Fruit fly (Drosophila melanogaster) whole organism, embryonic: ENCODE data around the gene CG11068.

Source experiments
- Bteb2 ChIP-seq: fragments of 200-800 bp; sonication (Bioruptor generic); optimal IDR thresholded peaks from 2 replicates; lab custom pipeline; 2016; ENCODE audit warnings: missing biosample characterization, missing genetic modification characterization
- CG1647 ChIP-seq: fragments of 200-800 bp; sonication (Bioruptor generic); optimal IDR thresholded peaks from 3 replicates; lab custom pipeline; 2016; ENCODE audit warnings: missing biosample characterization, missing genetic modification characterization
- CG1832 ChIP-seq: fragments of 200-800 bp; sonication (Bioruptor generic); optimal IDR thresholded peaks from 2 replicates; lab custom pipeline; 2017; ENCODE audit warnings: missing biosample characterization, mild to moderate bottlenecking, missing genetic modification characterization, inconsistent platforms
- CG18764 ChIP-seq: fragments of 200-800 bp; sonication (Bioruptor generic); optimal IDR thresholded peaks from 3 replicates; lab custom pipeline; 2016; ENCODE audit warnings: missing biosample characterization, missing genetic modification characterization
- CG31224 ChIP-seq: fragments of 200-800 bp; sonication (Bioruptor generic); IDR thresholded peaks from 2 replicates; pipeline ENCODE4 v1.3.6; 2022; ENCODE audit warnings: missing biosample characterization, missing genetic modification characterization
- CG32772 ChIP-seq: fragments of 200-800 bp; sonication (Bioruptor generic); IDR thresholded peaks from 2 replicates; pipeline ENCODE4 v1.3.6; 2022; ENCODE audit warnings: missing biosample characterization, missing genetic modification characterization
- CG4328 ChIP-seq: fragments of 200-800 bp; sonication (Bioruptor generic); optimal IDR thresholded peaks from 3 replicates; lab custom pipeline; 2017; ENCODE audit warnings: missing biosample characterization, missing genetic modification reagents, missing genetic modification characterization
- CG43689 ChIP-seq: fragments of 200-800 bp; sonication (Bioruptor generic); IDR thresholded peaks from 2 replicates; pipeline ENCODE4 v1.3.6; 2022; ENCODE audit warnings: missing biosample characterization, missing genetic modification characterization
- CG4424 ChIP-seq: fragments of 200-800 bp; sonication (Bioruptor generic); optimal IDR thresholded peaks from 3 replicates; lab custom pipeline; 2016; ENCODE audit warnings: missing biosample characterization, missing genetic modification characterization
- CG6791 ChIP-seq: fragments of 200-800 bp; sonication (Bioruptor generic); IDR thresholded peaks from 3 replicates; pipeline ENCODE4 v1.3.6; 2022; ENCODE audit warnings: missing biosample characterization, missing genetic modification characterization; ENCODE audit not compliant: partially characterized antibody
- CG8478 ChIP-seq: fragments of >200 bp; optimal IDR thresholded peaks from 2 replicates; lab custom pipeline; 2018
- CG8924 ChIP-seq: fragments of 200-800 bp; optimal IDR thresholded peaks from 3 replicates; lab custom pipeline; 2019; ENCODE audit warnings: missing biosample characterization, mild to moderate bottlenecking, missing genetic modification characterization, moderate library complexity
- CoRest ChIP-seq: fragments of 200-800 bp; sonication (Bioruptor generic); optimal IDR thresholded peaks from 3 replicates; lab custom pipeline; 2018; ENCODE audit warnings: missing biosample characterization, mild to moderate bottlenecking, missing genetic modification characterization, moderate library complexity
- Deaf1 ChIP-seq: fragments of 200-800 bp; optimal IDR thresholded peaks from 3 replicates; lab custom pipeline; 2019; ENCODE audit warnings: missing biosample characterization, mild to moderate bottlenecking, missing genetic modification characterization, moderate library complexity
- Dfd ChIP-seq, 2 experiments: fragments of >200 bp; optimal IDR thresholded peaks; 2 replicates each; lab custom pipeline; 2017; ENCODE audit warnings: missing biosample characterization in 2 of 2, missing genetic modification characterization in 2 of 2
- Eip74EF ChIP-seq, 2 experiments: fragments of 200-800 bp in 1 of 2; fragments of >200 bp in 1 of 2; sonication (Bioruptor generic) in 1 of 2; optimal IDR thresholded peaks; 2 replicates each; lab custom pipeline; 2017 to 2019; ENCODE audit warnings: missing biosample characterization in 2 of 2, missing genetic modification characterization in 2 of 2, mild to moderate bottlenecking in 1 of 2, moderate library complexity in 1 of 2
- Hand ChIP-seq: fragments of 200-800 bp; sonication (Bioruptor generic); optimal IDR thresholded peaks from 2 replicates; lab custom pipeline; 2017; ENCODE audit warnings: mild to moderate bottlenecking, missing biosample characterization, missing genetic modification reagents, missing genetic modification characterization
- HmgD ChIP-seq: fragments of 200-800 bp; sonication (Bioruptor generic); optimal IDR thresholded peaks from 3 replicates; lab custom pipeline; 2016; ENCODE audit warnings: missing biosample characterization, missing genetic modification characterization
- Hmr ChIP-seq: fragments of 200-800 bp; sonication (Bioruptor generic); optimal IDR thresholded peaks from 3 replicates; lab custom pipeline; 2017; ENCODE audit warnings: mild to moderate bottlenecking, missing biosample characterization, missing genetic modification reagents, missing genetic modification characterization
- Jarid2 ChIP-seq: fragments of 200-800 bp; sonication (Bioruptor generic); optimal IDR thresholded peaks from 3 replicates; lab custom pipeline; 2017; ENCODE audit warnings: mild to moderate bottlenecking, missing biosample characterization, missing genetic modification reagents, missing genetic modification characterization
- NC2α ChIP-seq: fragments of 200-800 bp; sonication (Bioruptor generic); optimal IDR thresholded peaks from 2 replicates; lab custom pipeline; 2016; ENCODE audit warnings: missing biosample characterization, missing genetic modification characterization
- Rx ChIP-seq: fragments of 200-800 bp; sonication (Bioruptor generic); IDR thresholded peaks from 2 replicates; pipeline ENCODE4 v1.3.6; 2022; ENCODE audit warnings: missing biosample characterization, missing genetic modification characterization
- Sin3A ChIP-seq: fragments of >200 bp; optimal IDR thresholded peaks from 2 replicates; lab custom pipeline; 2018
- Trl ChIP-seq, 3 experiments: fragments of >200 bp in 2 of 3; fragments of 200-800 bp in 1 of 3; sonication (Bioruptor generic) in 1 of 3; optimal IDR thresholded peaks; 2 replicates in 1 of 3; 3 replicates in 2 of 3; lab custom pipeline; 2016 to 2017; ENCODE audit warnings: missing biosample characterization in 1 of 3, missing genetic modification characterization in 1 of 3
- YL-1 ChIP-seq: fragments of 200-800 bp; sonication (Bioruptor generic); optimal IDR thresholded peaks from 3 replicates; lab custom pipeline; 2017; ENCODE audit warnings: missing biosample characterization, mild to moderate bottlenecking, missing genetic modification characterization
- bsh ChIP-seq, 2 experiments: fragments of 200-800 bp; sonication (Bioruptor generic); optimal IDR thresholded peaks; 2 replicates each; lab custom pipeline; 2017 to 2018; ENCODE audit warnings: mild to moderate bottlenecking in 2 of 2, missing biosample characterization in 2 of 2, missing genetic modification characterization in 2 of 2, moderate library complexity in 1 of 2
- cad ChIP-seq: fragments of >200 bp; optimal IDR thresholded peaks from 2 replicates; lab custom pipeline; 2017; ENCODE audit warnings: missing biosample characterization, missing genetic modification characterization
- cato ChIP-seq: fragments of 200-800 bp; sonication (Bioruptor generic); optimal IDR thresholded peaks from 2 replicates; lab custom pipeline; 2016; ENCODE audit warnings: missing biosample characterization, missing genetic modification characterization, borderline replicate concordance
- cg ChIP-seq: fragments of 200-800 bp; sonication (Bioruptor generic); optimal IDR thresholded peaks from 3 replicates; lab custom pipeline; 2019; ENCODE audit warnings: missing biosample characterization, mild to moderate bottlenecking, missing genetic modification characterization, moderate library complexity
- crp ChIP-seq, 2 experiments: fragments of 200-800 bp; sonication (Bioruptor generic); optimal IDR thresholded peaks; 2 replicates in 1 of 2; 3 replicates in 1 of 2; lab custom pipeline; 2017; ENCODE audit warnings: missing biosample characterization in 2 of 2, missing genetic modification characterization in 2 of 2, mild to moderate bottlenecking in 1 of 2, moderate library complexity in 1 of 2
- danr ChIP-seq: fragments of 200-800 bp; sonication (Bioruptor generic); IDR thresholded peaks from 2 replicates; pipeline ENCODE4 v1.3.6; 2022; ENCODE audit warnings: missing biosample characterization, missing genetic modification characterization
- ems ChIP-seq: fragments of 200-800 bp; sonication (Bioruptor generic); optimal IDR thresholded peaks from 3 replicates; lab custom pipeline; 2016; ENCODE audit warnings: missing biosample characterization, missing genetic modification characterization
- esg ChIP-seq: fragments of 200-800 bp; sonication (Bioruptor generic); conservative IDR thresholded peaks from 2 replicates; pipeline ENCODE4 v1.3.6; 2022; ENCODE audit warnings: missing biosample characterization, missing genetic modification characterization
- hbn ChIP-seq: fragments of 200-800 bp; sonication (Bioruptor generic); IDR thresholded peaks from 2 replicates; pipeline ENCODE4 v1.3.6; 2022; ENCODE audit warnings: missing biosample characterization, missing genetic modification characterization; ENCODE audit not compliant: partially characterized antibody
- kah ChIP-seq: fragments of 200-800 bp; sonication (Bioruptor generic); optimal IDR thresholded peaks from 2 replicates; lab custom pipeline; 2018; ENCODE audit warnings: missing biosample characterization, mild to moderate bottlenecking, missing genetic modification characterization
- knrl ChIP-seq: fragments of 200-800 bp; sonication (Bioruptor generic); IDR thresholded peaks from 3 replicates; pipeline ENCODE4 v1.3.6; 2022; ENCODE audit warnings: missing biosample characterization, missing genetic modification characterization; ENCODE audit not compliant: partially characterized antibody
- lbe ChIP-seq: fragments of 200-800 bp; sonication (Bioruptor generic); optimal IDR thresholded peaks from 2 replicates; lab custom pipeline; 2016; ENCODE audit warnings: missing biosample characterization, mild to moderate bottlenecking, missing genetic modification characterization
- maf-S ChIP-seq: fragments of 200-800 bp; sonication (Bioruptor generic); optimal IDR thresholded peaks from 2 replicates; lab custom pipeline; 2016; ENCODE audit warnings: missing biosample characterization, missing genetic modification characterization
- nerfin-2 ChIP-seq: fragments of 200-800 bp; sonication (Bioruptor generic); IDR thresholded peaks from 2 replicates; pipeline ENCODE4 v1.3.6; 2022; ENCODE audit warnings: missing biosample characterization, missing genetic modification characterization; ENCODE audit not compliant: partially characterized antibody
- nmo ChIP-seq: fragments of 200-800 bp; sonication (Bioruptor generic); optimal IDR thresholded peaks from 2 replicates; lab custom pipeline; 2018; ENCODE audit warnings: missing biosample characterization, mild to moderate bottlenecking, missing genetic modification characterization, moderate library complexity
- prd ChIP-seq, 3 experiments: fragments of >200 bp in 2 of 3; fragments of 200-800 bp in 1 of 3; sonication (Bioruptor generic) in 1 of 3; optimal IDR thresholded peaks in 2 of 3; IDR thresholded peaks in 1 of 3; 2 replicates in 2 of 3; 3 replicates in 1 of 3; pipeline versions ENCODE4 v1.3.6 to Lab custom; 2017 to 2022; ENCODE audit warnings: missing biosample characterization in 1 of 3, missing genetic modification characterization in 1 of 3
- psq ChIP-seq: fragments of 200-800 bp; sonication (Bioruptor generic); optimal IDR thresholded peaks from 2 replicates; lab custom pipeline; 2017; ENCODE audit warnings: missing biosample characterization, missing genetic modification characterization
- tap ChIP-seq: fragments of 200-800 bp; optimal IDR thresholded peaks from 3 replicates; lab custom pipeline; 2019; ENCODE audit warnings: missing biosample characterization, mild to moderate bottlenecking, missing genetic modification characterization, moderate library complexity
- trh ChIP-seq: fragments of 200-800 bp; sonication (Bioruptor generic); optimal IDR thresholded peaks from 2 replicates; lab custom pipeline; 2016; ENCODE audit warnings: missing biosample characterization, missing genetic modification characterization
- z ChIP-seq: fragments of 200-800 bp; sonication (Bioruptor generic); IDR thresholded peaks from 3 replicates; pipeline ENCODE4 v1.3.6; 2022; ENCODE audit warnings: missing biosample characterization, missing genetic modification characterization
- zen ChIP-seq: fragments of 200-800 bp; sonication (Bioruptor generic); optimal IDR thresholded peaks from 3 replicates; lab custom pipeline; 2018; ENCODE audit warnings: missing biosample characterization, mild to moderate bottlenecking, missing genetic modification characterization, moderate library complexity

The CG11068 gene

DNA sequence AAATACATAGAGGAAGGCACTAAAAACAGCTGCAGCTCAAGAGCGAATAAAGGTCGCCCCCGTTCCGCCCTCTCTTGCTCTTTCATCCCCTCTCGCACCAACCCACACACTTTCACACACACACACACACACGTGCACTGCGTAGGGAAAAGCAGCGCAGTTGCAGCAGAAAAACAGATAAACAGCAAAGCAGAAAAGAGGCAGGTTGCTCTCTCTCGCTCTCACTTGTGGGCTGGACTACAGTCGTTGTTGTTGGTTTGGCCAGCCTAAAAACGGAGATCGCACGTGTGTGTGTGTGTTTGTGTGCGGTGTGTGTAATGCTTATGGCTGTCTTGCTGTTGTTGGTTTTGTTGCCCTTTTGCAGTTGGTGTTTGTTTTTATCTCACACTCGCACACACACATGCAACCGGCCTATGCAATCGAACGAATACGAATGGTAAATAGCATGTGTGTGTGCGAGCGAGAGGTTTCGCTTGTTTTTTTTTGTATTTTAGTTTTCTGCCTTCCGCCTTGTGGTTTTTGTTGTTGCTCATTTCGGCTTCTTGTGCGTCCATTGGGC, 39.8 kb downstream of the CG11068 start (continued):
- peak in 1 of 2 experiments; percentile 50 for TF ChIP-seq Eip74EF (GFP tag; optimal IDR thresholded peaks at IDR 0.05; lab: Kevin White, UChicago)
- TF ChIP-seq psq (GFP tag; lab: Kevin White, UChicago): peak; percentile 49
- TF ChIP-seq Deaf1 (tag; lab: Kevin White, UChicago): peak; percentile 1
- peak; percentile 52 for TF ChIP-seq zen (tag; lab: Kevin White, UChicago)
- no peak for TF ChIP-seq CG31224
- TF ChIP-seq Bteb2 (GFP tag; lab: Kevin White, UChicago): no peak
- TF ChIP-seq kah (GFP tag; lab: Kevin White, UChicago): peak; percentile 79
- TF ChIP-seq knrl (GFP tag; lab: Robert Waterston, UW): peak; percentile 22; the same call in 1 of the 3 replicates
- peak; percentile 24 to 58 for TF ChIP-seq Trl (optimal IDR thresholded peaks at IDR 0.05; lab: Kevin White, UChicago)
- TF ChIP-seq Trl (GFP tag; optimal IDR thresholded peaks at IDR 0.05; lab: Kevin White, UChicago): no peak
- no peak for TF ChIP-seq trh (GFP tag; lab: Kevin White, UChicago)
- TF ChIP-seq CoRest (tag; lab: Kevin White, UChicago): peak; percentile 50
- TF ChIP-seq HmgD (GFP tag; lab: Kevin White, UChicago): peak; percentile 42
- TF ChIP-seq CG32772 (GFP tag; lab: Robert Waterston, UW): peak; percentile 90
- peak; percentile 29 for TF ChIP-seq lbe (GFP tag; lab: Kevin White, UChicago)
- TF ChIP-seq YL-1 (GFP tag; lab: Kevin White, UChicago): no peak
- peak; percentile 37 for TF ChIP-seq nmo (GFP tag; lab: Kevin White, UChicago)
- no peak for TF ChIP-seq maf-S (GFP tag; lab: Kevin White, UChicago)
- 0 out of 2 replicates have a peak, but pooled peaks have one; percentile 7 for TF ChIP-seq esg (GFP tag; lab: Robert Waterston, UW)
- TF ChIP-seq cg: peak; percentile 99
- peak; percentile 47 for TF ChIP-seq Jarid2
- TF ChIP-seq CG43689 (GFP tag; lab: Robert Waterston, UW): no peak
- peak in 1 of 2 experiments; percentile 57 for TF ChIP-seq bsh (GFP tag; optimal IDR thresholded peaks at IDR 0.05; lab: Kevin White, UChicago)
- peak in 1 of 2 experiments; percentile 7 for TF ChIP-seq crp (GFP tag; optimal IDR thresholded peaks at IDR 0.05; lab: Kevin White, UChicago)
- TF ChIP-seq cad (GFP tag; lab: Kevin White, UChicago): peak; percentile 9
- peak; percentile 79; the same call in 2 of the 3 replicates for TF ChIP-seq z (GFP tag; lab: Robert Waterston, UW)
- peak in 1 of 2 experiments; percentile 14 for TF ChIP-seq Dfd (GFP tag; optimal IDR thresholded peaks at IDR 0.05; lab: Kevin White, UChicago)
- TF ChIP-seq CG6791: 0 out of 3 replicates have a peak, but pooled peaks have one; percentile 35
- peak; percentile 31 for TF ChIP-seq CG8924
- TF ChIP-seq tap (tag; lab: Kevin White, UChicago): no peak
- peak; percentile 75 for TF ChIP-seq CG1832
- TF ChIP-seq, all 482 proteins: peak for 49

DNA sequence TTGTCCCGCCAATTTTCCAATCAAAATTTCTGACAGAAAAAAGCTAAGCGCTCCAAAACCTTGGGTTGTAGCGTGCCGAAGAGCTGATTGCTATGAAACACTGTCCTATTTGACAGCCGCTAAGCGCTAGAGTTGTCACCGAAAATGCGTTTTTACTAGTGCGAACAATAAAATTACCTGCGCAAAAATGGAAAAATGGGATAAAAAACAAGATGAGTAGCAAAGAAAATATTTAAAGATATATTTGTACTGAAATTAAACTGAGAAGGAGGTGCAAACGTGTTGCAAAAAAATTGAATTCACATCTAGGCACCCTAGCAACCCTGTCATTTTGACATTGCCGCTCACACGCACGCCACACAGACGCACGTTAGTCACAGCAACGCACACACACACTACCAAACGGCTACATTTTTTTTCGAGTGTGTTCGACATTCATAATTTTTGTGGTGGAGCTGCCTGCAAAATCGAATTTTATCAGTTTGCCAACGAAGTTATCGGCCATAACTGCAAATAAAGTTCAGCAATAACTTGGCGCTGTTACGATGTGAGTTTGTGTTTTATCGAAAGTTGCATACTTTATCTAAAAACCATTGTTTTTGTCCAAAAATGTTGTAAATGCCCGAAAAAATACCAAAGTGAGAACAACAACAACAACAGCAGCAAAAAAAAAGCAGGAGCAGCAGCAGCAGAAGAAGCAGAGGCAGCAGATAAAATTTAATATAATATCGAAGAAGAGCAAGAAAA, 41.1 kb downstream of the CG11068 start, which contains the start of gene ben:
Gene ben, plus strand, starts transcription at position 369 of the 747 bp plus-strand sequence.
- TF ChIP-seq danr: peak; percentile 76
- TF ChIP-seq nerfin-2 (GFP tag; lab: Robert Waterston, UW): no peak
- no peak for TF ChIP-seq hbn
- TF ChIP-seq Sin3A (lab: Kevin White, UChicago): peak; percentile 95
- peak; percentile 96 for TF ChIP-seq CG8478 (lab: Kevin White, UChicago)
- peak; percentile 51 for TF ChIP-seq Hand
- TF ChIP-seq ems: peak; percentile 74
- no peak for TF ChIP-seq prd (optimal IDR thresholded peaks at IDR 0.05; lab: Kevin White, UChicago)
- TF ChIP-seq prd (GFP tag; IDR thresholded peaks at IDR 0.05; lab: Robert Waterston, UW): peak; percentile 91
- TF ChIP-seq CG1647 (GFP tag; lab: Kevin White, UChicago): peak; percentile 68
- TF ChIP-seq Rx (GFP tag; lab: Robert Waterston, UW): peak; percentile 57
- TF ChIP-seq NC2α (GFP tag; lab: Kevin White, UChicago): peak; percentile 49
- peak; percentile 78 for TF ChIP-seq Hmr (GFP tag; lab: Kevin White, UChicago)
- TF ChIP-seq Bteb2 (GFP tag; lab: Kevin White, UChicago): peak; percentile 66
- peak; percentile 75 for TF ChIP-seq CG18764 (GFP tag; lab: Kevin White, UChicago)
- peak; percentile 72 for TF ChIP-seq cato (GFP tag; lab: Kevin White, UChicago)
- 0 out of 3 replicates have a peak, but pooled peaks have one; percentile 28 for TF ChIP-seq CG6791
- peak; percentile 73 for TF ChIP-seq CG4328 (GFP tag; lab: Kevin White, UChicago)
- TF ChIP-seq CG4424 (GFP tag; lab: Kevin White, UChicago): peak; percentile 85
